Fruit fly (Drosophila melanogaster): Measurements from ENCODE around the gene eIF1A.

The eIF1A gene

DNA sequence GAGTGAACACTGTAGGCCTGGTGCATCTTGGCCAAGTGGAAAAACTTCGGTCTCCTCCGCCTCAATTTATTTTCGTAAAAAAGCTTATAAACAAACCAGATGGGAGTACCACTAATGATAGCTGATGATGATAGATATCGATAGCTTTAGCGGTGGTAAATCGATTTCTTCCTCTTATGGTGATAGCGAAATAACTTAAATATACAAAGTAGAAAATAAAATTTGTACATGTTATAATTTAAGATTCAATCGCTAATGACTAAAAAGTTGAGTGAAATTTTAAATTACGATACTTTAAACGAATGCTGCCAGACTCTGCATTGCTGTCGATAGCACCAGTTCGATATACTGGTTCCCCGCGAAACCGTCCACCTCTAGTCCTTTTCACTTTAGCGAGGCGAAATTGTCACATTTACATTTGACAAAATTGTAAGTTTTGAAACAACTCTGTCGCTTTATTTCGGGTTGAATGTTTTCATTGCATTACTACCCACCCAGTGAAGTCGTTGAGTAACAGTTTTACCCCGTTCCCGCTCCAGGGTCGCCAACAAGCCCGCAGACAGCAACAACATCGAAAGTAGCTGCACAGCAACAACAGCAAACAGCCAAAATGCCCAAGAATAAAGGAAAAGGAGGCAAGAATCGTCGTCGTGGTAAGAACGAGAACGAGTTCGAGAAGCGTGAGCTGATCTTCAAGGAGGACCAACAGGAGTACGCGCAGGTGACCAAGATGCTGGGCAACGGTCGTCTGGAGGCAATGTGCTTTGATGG, at the start of gene eIF1A, which contains the start of gene Vps39 (continued):
- no peak for TF ChIP-seq CG16815 (GFP tag; optimal IDR thresholded peaks at IDR 0.05)
- no peak; the same call in 1 of the 2 replicates for TF ChIP-seq CG10366 (GFP tag; IDR thresholded peaks at IDR 0.05)
- TF ChIP-seq chinmo (GFP tag; IDR thresholded peaks at IDR 0.05; ENCODE audit: partially characterized antibody), result peak; percentile 60; the same call in 1 of the 4 replicates
- peak; percentile 81 for TF ChIP-seq row (GFP tag; IDR thresholded peaks at IDR 0.05)
- TF ChIP-seq Dref (GFP tag; IDR thresholded peaks at IDR 0.05), result peak; percentile 83
- TF ChIP-seq B-H2 (GFP tag; optimal IDR thresholded peaks at IDR 0.05), result peak; percentile 10
- peak; percentile 16 for TF ChIP-seq CG31365 (tag; optimal IDR thresholded peaks at IDR 0.05)
- no peak for TF ChIP-seq sob (GFP tag; IDR thresholded peaks at IDR 0.05)
- peak; percentile 58; the same call in 1 of the 3 replicates for TF ChIP-seq mld (GFP tag; IDR thresholded peaks at IDR 0.05; ENCODE audit: partially characterized antibody)
- no peak for TF ChIP-seq CG30431 (GFP tag; optimal IDR thresholded peaks at IDR 0.05)
- TF ChIP-seq CG13775 (GFP tag; optimal IDR thresholded peaks at IDR 0.05), result peak; percentile 17
- TF ChIP-seq CG3838 (GFP tag; optimal IDR thresholded peaks at IDR 0.05), result peak; percentile 2
- peak; percentile 44 for TF ChIP-seq maf-S (GFP tag; optimal IDR thresholded peaks at IDR 0.05)
- TF ChIP-seq CG4424 (GFP tag; optimal IDR thresholded peaks at IDR 0.05), result peak; percentile 35
- peak; percentile 45 for TF ChIP-seq CG18262 (tag; optimal IDR thresholded peaks at IDR 0.05)
- peak; percentile 69 for TF ChIP-seq MBD-R2 (GFP tag; IDR thresholded peaks at IDR 0.05)
- peak; percentile 24 for TF ChIP-seq CG8388 (GFP tag; optimal IDR thresholded peaks at IDR 0.05)
- TF ChIP-seq schlank (tag; optimal IDR thresholded peaks at IDR 0.05), result no peak
- peak; percentile 12 for TF ChIP-seq gfzf (GFP tag; optimal IDR thresholded peaks at IDR 0.05)
- peak; percentile 28 for TF ChIP-seq CG12744 (GFP tag; optimal IDR thresholded peaks at IDR 0.05)
- no peak for TF ChIP-seq pan (optimal IDR thresholded peaks at IDR 0.05)
- no peak for TF ChIP-seq pan (GFP tag; optimal IDR thresholded peaks at IDR 0.05 in 1 of 2, IDR thresholded peaks at IDR 0.05 in 1 of 2)
- peak; percentile 46 for TF ChIP-seq CG9817 (tag; optimal IDR thresholded peaks at IDR 0.05)
- TF ChIP-seq CG10543 (GFP tag; optimal IDR thresholded peaks at IDR 0.05), result peak; percentile 15
- TF ChIP-seq Max (GFP tag; optimal IDR thresholded peaks at IDR 0.05), result peak; percentile 71
- no peak for TF ChIP-seq cato (GFP tag; optimal IDR thresholded peaks at IDR 0.05; ENCODE audit: borderline replicate concordance)
- TF ChIP-seq Doc3 (GFP tag; IDR thresholded peaks at IDR 0.05; ENCODE audit: partially characterized antibody), result peak; percentile 84
- no peak for TF ChIP-seq D19A (tag; optimal IDR thresholded peaks at IDR 0.05)
- no peak for TF ChIP-seq CG10321 (GFP tag; IDR thresholded peaks at IDR 0.05)
- no peak for TF ChIP-seq CG11085 (GFP tag; IDR thresholded peaks at IDR 0.05)
- peak; percentile 42 for TF ChIP-seq zen (tag; optimal IDR thresholded peaks at IDR 0.05)
- no peak for TF ChIP-seq dan (GFP tag; IDR thresholded peaks at IDR 0.05)
- TF ChIP-seq gce (GFP tag; IDR thresholded peaks at IDR 0.05), result no peak
- peak; percentile 59 for TF ChIP-seq HmgZ (tag; optimal IDR thresholded peaks at IDR 0.05)
- peak; percentile 1 for TF ChIP-seq CG12155 (GFP tag; optimal IDR thresholded peaks at IDR 0.05)
- peak; percentile 48 for TF ChIP-seq CG3847 (GFP tag; IDR thresholded peaks at IDR 0.05)
- TF ChIP-seq CG11696 (GFP tag; IDR thresholded peaks at IDR 0.05), result no peak
- TF ChIP-seq CG17361 (GFP tag; IDR thresholded peaks at IDR 0.05), result peak; percentile 46; the same call in 1 of the 3 replicates
- no peak for TF ChIP-seq Elba2 (GFP tag; optimal IDR thresholded peaks at IDR 0.05)
- peak; percentile 82 for TF ChIP-seq amos (GFP tag; IDR thresholded peaks at IDR 0.05; ENCODE audit: partially characterized antibody)
- peak; percentile 31 for TF ChIP-seq tin (GFP tag; optimal IDR thresholded peaks at IDR 0.05)
- no peak for TF ChIP-seq mirr (GFP tag; optimal IDR thresholded peaks at IDR 0.05)
- no peak for TF ChIP-seq CG8089 (GFP tag; optimal IDR thresholded peaks at IDR 0.05)
- no peak for TF ChIP-seq Drgx (GFP tag; IDR thresholded peaks at IDR 0.05)
- peak; percentile 91 for TF ChIP-seq CG16813 (GFP tag; IDR thresholded peaks at IDR 0.05; ENCODE audit: partially characterized antibody)
- peak; percentile 48 for TF ChIP-seq YL-1 (GFP tag; optimal IDR thresholded peaks at IDR 0.05)
- no peak for TF ChIP-seq twi (tag; optimal IDR thresholded peaks at IDR 0.05)
- peak; percentile 93 for TF ChIP-seq HLH4C (GFP tag; IDR thresholded peaks at IDR 0.05; ENCODE audit: partially characterized antibody)
- peak; percentile 12 for TF ChIP-seq Dad (GFP tag; optimal IDR thresholded peaks at IDR 0.05)
